Worm (Caenorhabditis elegans) whole organism, midembryonic: ENCODE measurements around the gene air-1.

Source experiments
- klf-2 ChIP-seq: fragments of 200-800 bp; sonication (Bioruptor generic); conservative IDR thresholded peaks from 2 replicates; pipeline ENCODE4 v1.3.6; 2022; ENCODE audit warnings: missing genetic modification reagents, missing genetic modification characterization, missing compliant biosample characterization
- ref-1 ChIP-seq: fragments of 200-800 bp; sonication (Bioruptor generic); conservative IDR thresholded peaks from 2 replicates; pipeline ENCODE4 v1.3.6; 2022; ENCODE audit warnings: missing genetic modification reagents, missing genetic modification characterization, missing compliant biosample characterization

DNA sequence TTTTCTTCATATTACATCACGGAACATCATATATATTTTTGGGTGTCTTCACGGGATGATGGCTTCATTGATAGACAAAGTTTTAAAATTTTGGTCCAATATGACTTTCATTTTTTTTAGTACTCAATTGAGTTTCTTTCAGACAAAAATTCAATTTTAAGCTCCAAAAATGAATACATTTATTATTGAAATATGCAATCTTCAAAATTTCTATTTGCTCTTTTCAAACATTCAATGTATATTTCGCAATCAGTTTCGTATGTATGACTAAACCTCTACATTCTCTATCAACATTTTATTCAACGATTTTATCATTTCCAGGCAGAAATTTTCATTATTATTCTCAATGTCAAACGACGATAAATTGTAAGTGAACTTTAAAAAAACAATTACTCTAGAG, 37.9 kb upstream of the air-1 start, which contains the start of gene srp-8:
- TF ChIP-seq klf-2 (GFP tag; lab: Robert Waterston, UW) (no peak), ref-1 (GFP tag; lab: Robert Waterston, UW) (no peak)
